Fruit fly (Drosophila melanogaster): ENCODE data around the gene CG14451.

CG14451 gene

DNA sequence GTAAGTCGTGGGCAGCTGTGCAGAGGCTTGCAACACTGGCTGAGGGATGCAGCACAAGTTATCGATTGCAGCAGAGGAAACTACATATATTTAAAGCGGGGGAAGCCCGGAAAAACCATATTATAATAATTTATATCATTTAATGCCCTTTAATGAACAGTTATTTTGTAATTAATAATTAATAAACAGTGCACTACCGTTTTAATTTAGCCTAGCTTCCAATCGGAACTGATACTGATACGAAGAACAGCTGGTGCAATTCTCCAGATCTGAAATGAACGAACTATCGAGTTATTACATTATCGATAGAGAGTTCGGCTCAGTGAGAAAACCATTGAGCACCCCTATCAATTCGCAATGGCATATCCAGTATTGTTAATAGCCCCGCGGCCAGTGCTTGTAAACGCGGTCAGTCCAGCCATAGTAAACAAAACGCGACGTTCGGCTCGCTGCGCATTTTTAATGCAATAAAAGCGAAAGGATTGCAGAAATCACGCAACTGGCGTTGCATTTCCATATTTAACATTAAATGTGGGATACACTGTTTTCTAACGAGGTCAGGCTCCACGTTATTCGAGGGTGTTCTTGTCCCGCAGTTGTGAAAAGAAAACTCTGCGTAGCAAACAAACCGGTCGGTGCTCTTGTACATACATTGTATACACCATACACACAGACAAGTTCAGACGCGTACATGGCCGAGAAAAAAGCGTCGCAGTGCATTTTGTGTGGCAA is 19.7 kb upstream of the CG14451 start, which contains the start of gene CG7369 (continued):
- TF ChIP-seq CG6813 (GFP tag; optimal IDR thresholded peaks at IDR 0.05) (no peak), CG15514 (GFP tag; optimal IDR thresholded peaks at IDR 0.05) (peak; percentile 91), PHDP (tag; optimal IDR thresholded peaks at IDR 0.05) (peak; percentile 66), CG10462 (GFP tag; optimal IDR thresholded peaks at IDR 0.05) (peak; percentile 59), CG3838 (GFP tag; optimal IDR thresholded peaks at IDR 0.05) (peak; percentile 29), onecut (GFP tag; IDR thresholded peaks at IDR 0.05) (peak; percentile 74), ase (GFP tag; IDR thresholded peaks at IDR 0.05) (peak; percentile 68), CG15011 (GFP tag; optimal IDR thresholded peaks at IDR 0.05) (peak; percentile 80), CG43689 (GFP tag; IDR thresholded peaks at IDR 0.05) (no peak), Nf-YC (tag; optimal IDR thresholded peaks at IDR 0.05) (peak; percentile 73), aop (GFP tag; IDR thresholded peaks at IDR 0.05) (no peak), lbe (GFP tag; optimal IDR thresholded peaks at IDR 0.05) (peak; percentile 92), Fer3 (tag; optimal IDR thresholded peaks at IDR 0.05) (peak; percentile 77), CG17802 (tag; optimal IDR thresholded peaks at IDR 0.05) (peak; percentile 21), CG14050 (GFP tag; IDR thresholded peaks at IDR 0.05) (peak; percentile 52; the same call in 2 of the 3 replicates), NK7.1 (GFP tag; optimal IDR thresholded peaks at IDR 0.05) (peak; percentile 32), CG16779 (GFP tag; IDR thresholded peaks at IDR 0.05) (peak; percentile 71), CG3847 (GFP tag; IDR thresholded peaks at IDR 0.05) (peak; percentile 91)

DNA sequence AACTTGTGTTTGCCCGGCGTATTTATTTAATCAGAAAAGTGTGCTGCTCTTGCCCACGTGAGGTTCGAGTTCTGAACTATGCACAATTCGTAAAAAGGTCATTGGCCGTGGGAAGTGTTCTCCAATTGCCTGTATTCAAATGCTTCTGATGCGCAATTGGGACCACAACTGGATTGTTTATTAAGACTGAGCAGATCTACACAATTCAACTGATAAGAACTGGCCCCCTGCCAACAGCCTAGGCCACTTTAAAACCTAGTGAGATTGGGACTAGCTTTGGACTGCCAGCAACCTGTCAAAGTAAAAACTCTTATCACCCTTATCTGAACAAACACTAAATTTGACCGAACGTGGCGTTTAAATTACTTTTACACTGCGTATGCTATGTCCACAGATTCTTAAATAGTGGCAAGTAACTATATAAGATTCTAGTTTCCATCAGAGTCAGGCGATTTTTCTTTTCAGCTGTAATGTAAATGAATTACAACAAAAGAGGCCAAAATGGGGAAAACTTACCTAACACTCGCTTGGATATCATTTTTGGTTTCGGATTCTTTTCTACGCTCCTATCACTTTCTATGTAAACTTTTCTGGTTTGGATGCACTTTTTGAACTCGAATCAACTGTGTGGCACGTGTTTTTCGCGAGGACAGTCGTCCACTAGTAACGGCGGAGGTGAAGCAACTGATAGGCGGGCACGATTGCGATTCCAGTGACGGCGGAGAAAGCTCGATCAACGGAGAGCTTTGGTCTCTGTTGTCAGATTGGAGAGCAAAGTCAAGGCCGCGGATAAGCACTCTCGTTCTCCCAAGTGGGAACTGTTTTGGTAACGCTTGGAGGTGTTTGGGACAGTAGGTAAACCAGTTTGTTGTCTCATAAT is 16.1 kb upstream of the CG14451 start, which contains the start of gene CG11241:
Gene CG11241, minus strand, starts transcription at position 689 of the 880 bp plus-strand sequence.
- TF ChIP-seq MESR4 (GFP tag; optimal IDR thresholded peaks at IDR 0.05) (no peak), pan (optimal IDR thresholded peaks at IDR 0.05) (no peak), pan (GFP tag; optimal IDR thresholded peaks at IDR 0.05 in 1 of 2, IDR thresholded peaks at IDR 0.05 in 1 of 2) (no peak), NFAT (GFP tag; IDR thresholded peaks at IDR 0.05) (no peak), maf-S (GFP tag; optimal IDR thresholded peaks at IDR 0.05) (no peak), bcd (GFP tag; optimal IDR thresholded peaks at IDR 0.05) (no peak), CG11085 (GFP tag; IDR thresholded peaks at IDR 0.05) (no peak), vvl (GFP tag; IDR thresholded peaks at IDR 0.05) (no peak), dpn (GFP tag; optimal IDR thresholded peaks at IDR 0.05) (no peak), Neu2 (GFP tag; optimal IDR thresholded peaks at IDR 0.05; ENCODE audit: borderline replicate concordance) (no peak), CG16779 (GFP tag; IDR thresholded peaks at IDR 0.05) (no peak), GATAe (GFP tag; conservative IDR thresholded peaks at IDR 0.05) (no peak; the same call in 1 of the 2 replicates), CG2199 (GFP tag; IDR thresholded peaks at IDR 0.05) (0 out of 3 replicates have a peak, but pooled peaks have one; percentile 41), CG6854 (GFP tag; optimal IDR thresholded peaks at IDR 0.05) (no peak), Fer2 (tag; optimal IDR thresholded peaks at IDR 0.05) (no peak), CG8290 (GFP tag; optimal IDR thresholded peaks at IDR 0.05) (no peak), CG8290 (tag; optimal IDR thresholded peaks at IDR 0.05) (peak in 1 of 2 experiments; percentile 1), H2.0 (GFP tag; IDR thresholded peaks at IDR 0.05) (no peak), CG12769 (tag; optimal IDR thresholded peaks at IDR 0.05) (peak; percentile 45), CG8281 (tag; optimal IDR thresholded peaks at IDR 0.05) (no peak), hbn (GFP tag; IDR thresholded peaks at IDR 0.05; ENCODE audit: partially characterized antibody) (no peak), peb (GFP tag; IDR thresholded peaks at IDR 0.05) (no peak), CG9797 (GFP tag; optimal IDR thresholded peaks at IDR 0.05) (no peak), CG1603 (tag; optimal IDR thresholded peaks at IDR 0.05) (no peak), CG18599 (GFP tag; optimal IDR thresholded peaks at IDR 0.05) (peak; percentile 12), wek (GFP tag; optimal IDR thresholded peaks at IDR 0.05) (no peak), repo (GFP tag; optimal IDR thresholded peaks at IDR 0.05) (no peak), Stat92E (GFP tag; optimal IDR thresholded peaks at IDR 0.05) (no peak), CG1024 (GFP tag; IDR thresholded peaks at IDR 0.05) (no peak), CG11398 (GFP tag; optimal IDR thresholded peaks at IDR 0.05) (no peak)
